Fruit fly (Drosophila melanogaster): Measurements from ENCODE around the gene Rab9Fa.

Gene Rab9Fa

DNA sequence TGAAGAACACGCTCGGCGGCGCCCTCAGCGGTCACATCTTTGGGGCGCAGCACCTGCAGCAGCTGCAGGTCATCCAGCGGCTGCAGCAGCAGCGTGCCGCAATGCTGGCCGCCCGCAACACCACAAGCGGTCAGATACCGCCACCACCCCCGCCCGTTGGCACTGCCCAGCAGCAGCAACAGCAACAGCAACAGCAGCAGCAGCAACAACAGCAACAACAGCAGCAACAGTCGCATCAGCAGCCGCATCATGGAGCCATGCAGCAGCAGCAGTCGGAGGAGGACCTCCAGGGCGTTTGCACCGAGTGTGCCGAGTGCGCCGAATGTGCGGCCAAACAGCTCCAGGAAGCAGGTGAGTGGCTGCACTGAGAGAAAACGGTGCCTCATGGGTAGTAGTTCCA lies 38.2 kb downstream of the Rab9Fa start:
- TF ChIP-seq noc (tag; optimal IDR thresholded peaks at IDR 0.05), result no peak

DNA sequence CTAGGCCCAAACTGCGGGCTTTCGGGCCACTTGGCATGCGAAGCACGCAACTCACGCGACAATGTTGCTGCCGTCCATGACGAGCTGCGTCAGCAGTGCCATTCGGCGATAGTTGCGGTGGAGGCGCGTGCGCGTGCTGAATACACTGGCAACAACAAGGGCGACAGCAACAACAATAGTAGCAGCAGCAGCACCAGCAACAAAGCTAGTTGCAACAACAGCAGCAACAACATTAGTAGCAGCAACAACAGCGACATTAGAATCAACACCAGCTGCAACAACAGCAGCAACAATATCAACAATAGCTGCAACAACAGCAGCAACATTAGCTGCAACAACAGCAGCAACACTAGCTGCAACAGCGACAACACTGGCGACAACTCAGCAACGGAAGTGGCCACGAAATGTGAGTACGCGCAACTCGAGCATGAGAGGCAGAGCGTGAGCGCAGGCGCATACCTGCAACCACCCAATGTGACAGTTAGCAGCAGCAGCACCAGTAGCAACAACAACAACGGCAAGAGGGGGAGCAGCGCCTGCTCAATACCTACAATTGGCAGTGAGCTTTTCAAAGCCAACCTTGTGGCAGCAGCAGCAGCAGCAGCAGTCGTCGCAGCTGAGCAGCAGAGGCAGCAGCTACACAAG lies 44.5 kb downstream of the Rab9Fa start:
- TF ChIP-seq noc (tag; optimal IDR thresholded peaks at IDR 0.05), result no peak

DNA sequence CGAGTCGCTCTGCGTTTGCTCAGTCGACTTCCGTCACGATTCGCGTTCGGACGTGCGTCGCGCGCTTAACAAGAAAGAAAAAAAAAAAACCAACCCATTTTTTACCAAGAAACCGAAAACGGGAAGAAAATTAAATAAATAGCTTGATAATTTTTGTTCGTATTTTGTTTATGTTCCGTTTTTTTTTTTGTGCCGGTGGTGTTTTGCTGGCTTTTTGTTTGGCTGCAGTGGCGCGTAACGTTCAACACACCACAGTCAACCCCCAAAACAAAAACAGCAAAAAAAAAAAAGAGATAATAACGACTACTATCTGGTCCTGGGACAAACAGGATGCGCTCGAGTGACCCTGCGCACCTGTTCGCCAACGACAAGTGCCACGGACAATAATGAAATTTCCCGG lies 45.4 kb downstream of the Rab9Fa start, which contains the start of gene CG43901:
CG43901 (plus strand) TSS at position 301 of the 400 bp plus-strand sequence.
- TF ChIP-seq noc (tag; optimal IDR thresholded peaks at IDR 0.05), result no peak

- TF ChIP-seq noc (tag; optimal IDR thresholded peaks at IDR 0.05), result no peak
These were observed 45.8 kb downstream of the Rab9Fa start for dm6 chrX:10905047-10905446.

Measured in whole organism, larva.